Worm (Caenorhabditis elegans): Measurements from ENCODE around the gene chhy-1.

DNA sequence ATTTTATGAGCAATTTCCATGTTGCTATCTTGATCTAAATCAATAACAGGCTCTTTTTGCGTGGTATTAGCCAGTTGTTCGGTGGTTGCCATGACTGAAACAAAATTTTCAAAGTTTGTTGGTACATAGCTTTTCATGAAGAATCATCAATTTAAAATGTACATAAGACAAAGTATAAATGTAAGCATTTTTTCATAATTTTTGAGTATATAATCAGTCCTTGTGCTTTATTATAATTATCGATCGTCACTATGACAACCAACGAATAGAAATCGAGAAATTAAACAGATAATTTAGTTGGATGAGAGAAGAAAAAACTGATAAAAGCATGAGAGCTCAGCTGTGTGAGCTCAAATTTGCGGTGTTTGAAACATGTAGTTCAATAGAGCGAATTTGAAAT, 4.5 kb upstream of the chhy-1 start, which contains the start of gene T22C8.3:
- no peak for TF ChIP-seq pqm-1 (tag; optimal IDR thresholded peaks at IDR 0.05)
- no peak for TF ChIP-seq grh-1 (GFP tag; IDR thresholded peaks at IDR 0.05)
- no peak for TF ChIP-seq nhr-84 (tag; optimal IDR thresholded peaks at IDR 0.05)
- no peak for TF ChIP-seq ztf-11 (tag; optimal IDR thresholded peaks at IDR 0.05)
- no peak for TF ChIP-seq blmp-1 (tag; optimal IDR thresholded peaks at IDR 0.05)
- TF ChIP-seq mep-1 (tag; optimal IDR thresholded peaks at IDR 0.05) = no peak
- no peak for TF ChIP-seq jun-1 (tag; optimal IDR thresholded peaks at IDR 0.05)
- peak in 1 of 3 experiments; percentile 4 for TF ChIP-seq dpl-1 (GFP tag; optimal IDR thresholded peaks at IDR 0.05)
- TF ChIP-seq tbx-2 (tag; optimal IDR thresholded peaks at IDR 0.05) = no peak
- TF ChIP-seq ztf-4 (tag; optimal IDR thresholded peaks at IDR 0.05) = no peak

Measured in whole organism, L1 larva.